Fruit fly (Drosophila melanogaster): ENCODE results near the gene CG5402.

- TF ChIP-seq Hmx (GFP tag; optimal IDR thresholded peaks at IDR 0.05) (no peak), CG31441 (GFP tag; IDR thresholded peaks at IDR 0.05) (no peak), grn (GFP tag; optimal IDR thresholded peaks at IDR 0.05) (no peak), ac (GFP tag; optimal IDR thresholded peaks at IDR 0.05) (no peak), CG6689 (GFP tag; IDR thresholded peaks at IDR 0.05) (no peak), CG6765 (GFP tag; optimal IDR thresholded peaks at IDR 0.05) (no peak), Spps (tag; optimal IDR thresholded peaks at IDR 0.05) (no peak)
Observed at dm6 chr3R:27497616-27498015, 5.1 kb downstream of the CG5402 start.

All from whole organism, embryonic.